Worm (Caenorhabditis elegans) whole organism, late embryonic: ENCODE data around the gene mrpl-37.

Experiments
- ama-1 ChIP-seq: fragments of 150-350 bp; optimal IDR thresholded peaks from 2 replicates; lab custom pipeline; 2014
- ceh-19 ChIP-seq: fragments of 200-800 bp; sonication (Bioruptor generic); optimal IDR thresholded peaks from 2 replicates; lab custom pipeline; 2018; ENCODE audit warnings: mild to moderate bottlenecking, missing genetic modification characterization, missing compliant biosample characterization
- ceh-22 ChIP-seq: sonication (generic microtip); optimal IDR thresholded peaks from 2 replicates; lab custom pipeline; 2017; ENCODE audit warnings: missing biosample characterization, missing genetic modification characterization
- hlh-30 ChIP-seq: sonication (generic microtip); optimal IDR thresholded peaks from 2 replicates; lab custom pipeline; 2017; ENCODE audit warnings: antibody characterized with exemption, missing genetic modification characterization, missing compliant biosample characterization; ENCODE audit not compliant: insufficient read depth
- hlh-6 ChIP-seq: sonication (generic microtip); optimal IDR thresholded peaks from 2 replicates; lab custom pipeline; 2016; ENCODE audit warnings: missing genotype, missing genetic modification characterization, missing compliant biosample characterization
- lin-11 ChIP-seq: fragments of 200-800 bp; sonication (Bioruptor generic); optimal IDR thresholded peaks from 2 replicates; lab custom pipeline; 2018; ENCODE audit warnings: mild to moderate bottlenecking, missing genetic modification characterization, missing compliant biosample characterization
- odd-2 ChIP-seq: sonication (generic microtip); optimal IDR thresholded peaks from 2 replicates; lab custom pipeline; 2017; ENCODE audit warnings: antibody characterized with exemption, mild to moderate bottlenecking, missing genetic modification characterization, missing compliant biosample characterization
- pag-3 ChIP-seq: sonication (generic microtip); optimal IDR thresholded peaks from 2 replicates; lab custom pipeline; 2016; ENCODE audit warnings: missing compliant biosample characterization, missing genetic modification characterization, borderline replicate concordance
- sox-4 ChIP-seq: sonication (generic microtip); optimal IDR thresholded peaks from 2 replicates; lab custom pipeline; 2017; ENCODE audit warnings: mild to moderate bottlenecking, missing genetic modification characterization, inconsistent platforms, missing compliant biosample characterization
- tbx-7 ChIP-seq: sonication (generic microtip); optimal IDR thresholded peaks from 2 replicates; lab custom pipeline; 2016; ENCODE audit warnings: missing genotype, missing genetic modification characterization, missing compliant biosample characterization

- no peak for TF ChIP-seq ceh-22
- no peak for TF ChIP-seq tbx-7 (tag; lab: Kevin White, UChicago)
- TF ChIP-seq hlh-30 (tag; lab: Kevin White, UChicago): no peak
- no peak for TF ChIP-seq lin-11
- TF ChIP-seq ama-1 (lab: Kevin White, UChicago): no peak
- no peak for TF ChIP-seq pag-3 (tag; lab: Kevin White, UChicago)
- TF ChIP-seq odd-2: no peak
- TF ChIP-seq sox-4: no peak
- TF ChIP-seq hlh-6 (tag; lab: Kevin White, UChicago): no peak
- TF ChIP-seq ceh-19 (GFP tag; lab: Kevin White, UChicago): no peak
These were observed 53.7 kb downstream of the mrpl-37 start for ce11 chrII:13521179-13521616.
